Worm (Caenorhabditis elegans) whole organism, young adult: ENCODE results near the gene nspc-3.

ENCODE experiments used
- B0019.2 ChIP-seq: fragments of 200-800 bp; sonication (Bioruptor generic); conservative IDR thresholded peaks from 2 replicates; pipeline ENCODE4 v1.3.6; 2022; ENCODE audit warnings: missing genetic modification reagents, missing genetic modification characterization, missing compliant biosample characterization
- C06A6.2 ChIP-seq: fragments of 200-800 bp; sonication (Bioruptor generic); conservative IDR thresholded peaks from 2 replicates; pipeline ENCODE4 v1.3.6; 2022; ENCODE audit warnings: missing genetic modification characterization, missing compliant biosample characterization
- F22D6.2 ChIP-seq: sonication (generic microtip); optimal IDR thresholded peaks from 2 replicates; lab custom pipeline; 2016; ENCODE audit warnings: mild to moderate bottlenecking, missing genetic modification characterization, missing compliant biosample characterization
- F39B2.1 ChIP-seq: fragments of 200-800 bp; sonication (Bioruptor generic); IDR thresholded peaks from 2 replicates; pipeline ENCODE4 v1.3.6; 2022; ENCODE audit warnings: missing genetic modification reagents, missing genetic modification characterization, missing compliant biosample characterization
- F57A8.1 ChIP-seq: fragments of 200-800 bp; sonication (Bioruptor generic); optimal IDR thresholded peaks from 2 replicates; lab custom pipeline; 2018; ENCODE audit warnings: mild to moderate bottlenecking, missing genetic modification characterization, moderate library complexity, missing compliant biosample characterization
- K12H6.12 ChIP-seq: fragments of 200-800 bp; sonication (Bioruptor generic); optimal IDR thresholded peaks from 2 replicates; lab custom pipeline; 2018; ENCODE audit warnings: mild to moderate bottlenecking, missing genetic modification characterization, missing compliant biosample characterization
- T07F8.4 ChIP-seq: sonication (generic microtip); optimal IDR thresholded peaks from 2 replicates; lab custom pipeline; 2016; ENCODE audit warnings: mild to moderate bottlenecking, missing genetic modification characterization, moderate library complexity, missing compliant biosample characterization
- T26A5.8 ChIP-seq: sonication (generic microtip); optimal IDR thresholded peaks from 2 replicates; lab custom pipeline; 2016; ENCODE audit warnings: missing genetic modification characterization, missing compliant biosample characterization
- Y53F4B.3 ChIP-seq: fragments of 200-800 bp; sonication (Bioruptor generic); IDR thresholded peaks from 2 replicates; pipeline ENCODE4 v1.3.6; 2022; ENCODE audit warnings: missing genetic modification reagents, missing genetic modification characterization, missing compliant biosample characterization
- Y56A3A.18 ChIP-seq: fragments of 200-800 bp; sonication (Bioruptor generic); IDR thresholded peaks from 2 replicates; pipeline ENCODE4 v1.3.6; 2022; ENCODE audit warnings: missing genetic modification reagents, missing genetic modification characterization, missing compliant biosample characterization
- ZK185.1 ChIP-seq: sonication (generic microtip); optimal IDR thresholded peaks from 2 replicates; lab custom pipeline; 2016; ENCODE audit warnings: mild to moderate bottlenecking, missing genetic modification characterization, missing compliant biosample characterization; ENCODE audit not compliant: poor library complexity, severe bottlenecking
- atf-7 ChIP-seq: sonication (generic microtip); optimal IDR thresholded peaks from 2 replicates; lab custom pipeline; 2017; ENCODE audit warnings: mild to moderate bottlenecking, missing genetic modification characterization, missing compliant biosample characterization
- attf-3 ChIP-seq: fragments of 200-800 bp; sonication (Bioruptor generic); conservative IDR thresholded peaks from 2 replicates; pipeline ENCODE4 v1.3.6; 2022; ENCODE audit warnings: missing genetic modification reagents, missing genetic modification characterization, missing compliant biosample characterization
- cebp-2 ChIP-seq: fragments of 200-800 bp; sonication (Bioruptor generic); IDR thresholded peaks from 2 replicates; pipeline ENCODE4 v1.3.6; 2022; ENCODE audit warnings: missing genetic modification characterization, missing compliant biosample characterization
- ceh-79 ChIP-seq: sonication (generic microtip); optimal IDR thresholded peaks from 2 replicates; lab custom pipeline; 2017; ENCODE audit warnings: mild to moderate bottlenecking, missing genetic modification characterization, missing compliant biosample characterization
- die-1 ChIP-seq: sonication (generic microtip); optimal IDR thresholded peaks from 2 replicates; lab custom pipeline; 2016; ENCODE audit warnings: missing genotype, mild to moderate bottlenecking, missing genetic modification characterization, missing compliant biosample characterization
- dpl-1 ChIP-seq: fragments of 150-350 bp; optimal IDR thresholded peaks from 2 replicates; lab custom pipeline; 2014; ENCODE audit warnings: missing biosample characterization, missing genetic modification reagents, missing genetic modification characterization
- efl-1 ChIP-seq: fragments of 150-350 bp; optimal IDR thresholded peaks from 2 replicates; lab custom pipeline; 2014; ENCODE audit warnings: missing biosample characterization, missing genetic modification reagents, missing genetic modification characterization
- egl-18 ChIP-seq: fragments of 200-800 bp; sonication (Bioruptor generic); IDR thresholded peaks from 2 replicates; pipeline ENCODE4 v1.3.6; 2022; ENCODE audit warnings: missing genetic modification reagents, missing genetic modification characterization, missing compliant biosample characterization
- him-1 ChIP-seq: sonication (generic microtip); optimal IDR thresholded peaks from 2 replicates; lab custom pipeline; 2016; ENCODE audit warnings: missing genotype, missing genetic modification reagents, missing genetic modification characterization, missing compliant biosample characterization
- hlh-12 ChIP-seq: sonication (generic microtip); optimal IDR thresholded peaks from 2 replicates; lab custom pipeline; 2016; ENCODE audit warnings: missing genetic modification characterization, missing compliant biosample characterization
- hlh-26 ChIP-seq: fragments of 200-800 bp; sonication (Bioruptor generic); conservative IDR thresholded peaks from 2 replicates; pipeline ENCODE4 v1.3.6; 2022; ENCODE audit warnings: missing genetic modification reagents, missing genetic modification characterization, missing compliant biosample characterization
- hsf-1 ChIP-seq: fragments of 200-800 bp; sonication (Bioruptor generic); IDR thresholded peaks from 2 replicates; pipeline ENCODE4 v1.3.6; 2022; ENCODE audit warnings: missing genetic modification reagents, missing genetic modification characterization, missing compliant biosample characterization
- let-607 ChIP-seq, 2 experiments: fragments of 200-800 bp in 1 of 2; sonication (Bioruptor generic) in 1 of 2; sonication (generic microtip) in 1 of 2; optimal IDR thresholded peaks; 2 replicates each; lab custom pipeline; 2016 to 2018; ENCODE audit warnings: mild to moderate bottlenecking in 2 of 2, missing compliant biosample characterization in 2 of 2, missing genetic modification characterization in 2 of 2, moderate library complexity in 2 of 2, missing genotype in 1 of 2
- madf-10 ChIP-seq: sonication (generic microtip); optimal IDR thresholded peaks from 2 replicates; lab custom pipeline; 2016; ENCODE audit warnings: mild to moderate bottlenecking, missing genetic modification characterization, missing compliant biosample characterization
- madf-3 ChIP-seq: fragments of 200-800 bp; sonication (Bioruptor generic); IDR thresholded peaks from 2 replicates; pipeline ENCODE4 v1.3.6; 2022; ENCODE audit warnings: missing genetic modification reagents, missing genetic modification characterization, missing compliant biosample characterization
- mcd-1 ChIP-seq: fragments of 200-800 bp; sonication (Bioruptor generic); IDR thresholded peaks from 2 replicates; pipeline ENCODE4 v1.3.6; 2022; ENCODE audit warnings: missing genetic modification reagents, missing genetic modification characterization, missing compliant biosample characterization
- mel-28 ChIP-seq: sonication (generic microtip); optimal IDR thresholded peaks from 2 replicates; lab custom pipeline; 2016; ENCODE audit warnings: borderline replicate concordance, mild to moderate bottlenecking, missing genetic modification characterization, missing compliant biosample characterization
- mes-4 ChIP-seq: sonication (generic microtip); optimal IDR thresholded peaks from 2 replicates; lab custom pipeline; 2016; ENCODE audit warnings: missing genotype, missing genetic modification characterization, missing compliant biosample characterization
- nfya-1 ChIP-seq: sonication (generic microtip); optimal IDR thresholded peaks from 2 replicates; lab custom pipeline; 2017; ENCODE audit warnings: antibody characterized with exemption, missing compliant biosample characterization, missing genetic modification characterization, borderline replicate concordance; ENCODE audit not compliant: insufficient read depth
- nfya-2 ChIP-seq: fragments of 200-800 bp; sonication (Bioruptor generic); IDR thresholded peaks from 2 replicates; pipeline ENCODE4 v1.3.6; 2022; ENCODE audit warnings: missing genetic modification reagents, missing genetic modification characterization, missing compliant biosample characterization
- nhr-27 ChIP-seq: fragments of 200-800 bp; sonication (Bioruptor generic); optimal IDR thresholded peaks from 2 replicates; lab custom pipeline; 2018; ENCODE audit warnings: mild to moderate bottlenecking, missing genetic modification characterization, moderate library complexity, missing compliant biosample characterization
- nhr-80 ChIP-seq: sonication (generic microtip); optimal IDR thresholded peaks from 2 replicates; lab custom pipeline; 2016; ENCODE audit warnings: missing genetic modification characterization, missing compliant biosample characterization
- nhr-90 ChIP-seq: sonication (generic microtip); optimal IDR thresholded peaks from 2 replicates; lab custom pipeline; 2016; ENCODE audit warnings: missing genotype, mild to moderate bottlenecking, missing genetic modification characterization, missing compliant biosample characterization
- snpc-1.1 ChIP-seq: sonication (generic microtip); optimal IDR thresholded peaks from 2 replicates; lab custom pipeline; 2017; ENCODE audit warnings: missing genetic modification characterization, mild to moderate bottlenecking, missing compliant biosample characterization, antibody characterized with exemption, moderate library complexity, missing genotype, missing genetic modification reagents; ENCODE audit not compliant: insufficient read depth
- somi-1 ChIP-seq: fragments of 200-800 bp; sonication (Bioruptor generic); optimal IDR thresholded peaks from 2 replicates; lab custom pipeline; 2018; ENCODE audit warnings: mild to moderate bottlenecking, missing genetic modification characterization, missing compliant biosample characterization
- tbp1 ChIP-seq: fragments of 200-800 bp; sonication (Bioruptor generic); optimal IDR thresholded peaks from 2 replicates; lab custom pipeline; 2018; ENCODE audit warnings: mild to moderate bottlenecking, missing genetic modification characterization, missing compliant biosample characterization
- unc-130 ChIP-seq: sonication (generic microtip); optimal IDR thresholded peaks from 2 replicates; lab custom pipeline; 2016; ENCODE audit warnings: missing genetic modification reagents, missing genetic modification characterization, missing compliant biosample characterization
- unc-62 ChIP-seq: fragments of 150-350 bp; optimal IDR thresholded peaks from 2 replicates; lab custom pipeline; 2014; ENCODE audit warnings: missing biosample characterization, missing genetic modification reagents, missing genetic modification characterization
- ztf-18 ChIP-seq: sonication (generic microtip); optimal IDR thresholded peaks from 2 replicates; lab custom pipeline; 2016; ENCODE audit warnings: missing genotype, mild to moderate bottlenecking, missing genetic modification characterization, missing compliant biosample characterization
- ztf-22 ChIP-seq: fragments of 200-800 bp; sonication (Bioruptor generic); optimal IDR thresholded peaks from 2 replicates; lab custom pipeline; 2018; ENCODE audit warnings: mild to moderate bottlenecking, missing genetic modification characterization, moderate library complexity, missing compliant biosample characterization
- ztf-26 ChIP-seq: sonication (generic microtip); optimal IDR thresholded peaks from 2 replicates; lab custom pipeline; 2017; ENCODE audit warnings: missing genetic modification characterization, missing compliant biosample characterization
- ztf-28 ChIP-seq: fragments of 200-800 bp; sonication (Bioruptor generic); IDR thresholded peaks from 2 replicates; pipeline ENCODE4 v1.3.6; 2022; ENCODE audit warnings: missing genetic modification reagents, missing genetic modification characterization, missing compliant biosample characterization
- ztf-3 ChIP-seq: fragments of 200-800 bp; sonication (Bioruptor generic); optimal IDR thresholded peaks from 2 replicates; lab custom pipeline; 2018; ENCODE audit warnings: mild to moderate bottlenecking, missing genetic modification characterization, missing compliant biosample characterization

nspc-3 gene

DNA sequence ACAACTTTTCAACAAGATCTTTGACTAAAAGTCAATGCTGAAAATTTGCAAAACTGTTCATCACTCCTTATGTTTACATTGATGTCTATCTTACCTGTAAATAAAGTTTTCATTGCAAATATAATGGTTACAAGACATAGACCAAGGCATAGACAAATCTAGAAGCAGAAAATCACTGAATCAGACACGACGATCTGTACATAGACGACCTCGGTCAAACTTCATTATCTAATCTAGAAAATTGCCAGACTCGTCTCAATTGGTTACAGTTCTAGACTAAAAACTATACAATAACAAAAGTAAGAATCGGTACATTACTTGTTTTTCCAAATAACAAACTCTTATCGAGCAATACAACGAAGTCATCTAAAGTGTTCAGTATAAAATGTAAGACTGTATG, 36.0 kb upstream of the nspc-3 start, which contains the start of gene grd-4:
Gene grd-4 (plus strand): TSS at position 301 of the 400 bp plus-strand sequence.
- TF ChIP-seq attf-3 (GFP tag; lab: Robert Waterston, UW) (no peak), nfya-1 (no peak), ztf-26 (tag; lab: Kevin White, UChicago) (no peak), Y56A3A.18 (GFP tag; lab: Robert Waterston, UW) (no peak), mes-4 (tag; lab: Kevin White, UChicago) (no peak), F39B2.1 (no peak), hlh-12 (tag; lab: Kevin White, UChicago) (no peak), T26A5.8 (tag; lab: Kevin White, UChicago) (no peak), somi-1 (GFP tag; lab: Kevin White, UChicago) (no peak), F57A8.1 (GFP tag; lab: Kevin White, UChicago) (no peak), let-607 (tag; optimal IDR thresholded peaks at IDR 0.05; lab: Kevin White, UChicago) (no peak), ztf-22 (no peak), Y53F4B.3 (GFP tag; lab: Robert Waterston, UW) (no peak)

DNA sequence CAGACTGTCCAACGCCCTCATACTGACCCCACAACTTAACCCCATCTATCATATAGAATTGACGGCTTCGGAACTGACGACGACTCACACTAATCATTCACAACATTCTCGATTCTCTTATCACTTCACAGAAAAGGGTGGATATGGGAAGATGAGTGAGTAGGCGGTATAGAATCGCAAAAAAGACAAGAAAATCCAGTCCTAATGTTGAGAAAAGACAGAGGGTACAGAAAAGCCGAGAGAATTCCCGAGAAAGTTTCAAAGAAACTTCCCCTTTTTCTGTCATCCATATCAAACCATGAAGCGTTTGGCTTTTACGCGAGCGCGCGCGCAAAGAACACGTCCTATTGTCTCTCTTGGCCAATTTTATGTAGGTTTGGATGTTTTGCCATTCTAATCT, 32.7 kb upstream of the nspc-3 start:
- TF ChIP-seq F39B2.1, result no peak
- TF ChIP-seq madf-10 (tag; lab: Kevin White, UChicago), result no peak
- TF ChIP-seq C06A6.2, result no peak
- no peak for TF ChIP-seq ztf-26 (tag; lab: Kevin White, UChicago)
- no peak for TF ChIP-seq nhr-80 (tag; lab: Kevin White, UChicago)
- TF ChIP-seq ZK185.1, result no peak
- no peak for TF ChIP-seq tbp1
- TF ChIP-seq egl-18 (GFP tag; lab: Robert Waterston, UW), result no peak
- TF ChIP-seq unc-62, result no peak
- TF ChIP-seq B0019.2 (GFP tag; lab: Robert Waterston, UW), result no peak
- TF ChIP-seq die-1, result no peak
- TF ChIP-seq ztf-28, result no peak
- no peak for TF ChIP-seq hlh-26
- TF ChIP-seq ztf-3 (GFP tag; lab: Kevin White, UChicago), result no peak
- no peak for TF ChIP-seq nfya-2
- no peak for TF ChIP-seq mel-28 (tag; lab: Kevin White, UChicago)
- no peak for TF ChIP-seq unc-130
- TF ChIP-seq Y56A3A.18 (GFP tag; lab: Robert Waterston, UW), result no peak
- no peak for TF ChIP-seq nhr-27 (tag; lab: Kevin White, UChicago)

DNA sequence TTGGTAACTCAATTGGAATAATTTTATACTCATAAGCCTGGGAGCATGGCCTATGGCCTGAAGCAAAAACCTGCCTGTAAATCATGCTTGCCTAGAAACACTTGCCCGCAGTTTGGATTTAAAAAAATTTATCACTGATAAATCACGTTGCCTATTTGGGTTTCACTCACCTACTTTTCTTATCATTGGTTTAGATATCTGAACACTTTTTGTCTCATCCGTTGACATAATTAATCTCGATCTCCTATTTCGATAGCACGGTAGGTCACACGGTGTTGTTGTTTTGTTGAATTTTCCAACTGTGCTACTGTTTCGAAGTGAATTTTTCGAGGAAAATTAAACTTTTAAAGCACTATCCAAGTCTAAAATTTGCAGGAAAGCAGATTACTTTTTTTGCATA, 29.8 kb upstream of the nspc-3 start:
- TF ChIP-seq madf-3 (GFP tag; lab: Robert Waterston, UW) (no peak), atf-7 (tag; lab: Kevin White, UChicago) (no peak), T07F8.4 (tag; lab: Kevin White, UChicago) (no peak), mcd-1 (GFP tag; lab: Robert Waterston, UW) (no peak), F22D6.2 (tag; lab: Kevin White, UChicago) (no peak), dpl-1 (no peak), let-607 (tag; optimal IDR thresholded peaks at IDR 0.05; lab: Kevin White, UChicago) (no peak), ztf-18 (tag; lab: Kevin White, UChicago) (no peak), K12H6.12 (no peak), hlh-12 (tag; lab: Kevin White, UChicago) (no peak), efl-1 (GFP tag; lab: Kevin White, UChicago) (no peak), cebp-2 (GFP tag; lab: Robert Waterston, UW) (no peak), him-1 (tag; lab: Kevin White, UChicago) (no peak), nhr-90 (tag; lab: Kevin White, UChicago) (no peak), mel-28 (tag; lab: Kevin White, UChicago) (no peak), ceh-79 (tag; lab: Kevin White, UChicago) (no peak), ZK185.1 (no peak), hsf-1 (GFP tag; lab: Robert Waterston, UW) (no peak), snpc-1.1 (tag; lab: Kevin White, UChicago) (no peak)
